Worm (Caenorhabditis elegans) whole organism, L2 larva: ENCODE results near the gene K01D12.1.

Experiments used
- ceh-82 ChIP-seq: fragments of 150-350 bp; optimal IDR thresholded peaks from 2 replicates; lab custom pipeline; 2014; ENCODE audit warnings: missing biosample characterization, missing genetic modification characterization
- egl-27 ChIP-seq: sonication (generic microtip); optimal IDR thresholded peaks from 3 replicates; lab custom pipeline; 2017; ENCODE audit warnings: missing biosample characterization, missing genetic modification reagents, missing genetic modification characterization
- elt-1 ChIP-seq: fragments of 150-350 bp; optimal IDR thresholded peaks from 2 replicates; lab custom pipeline; 2014; ENCODE audit warnings: missing biosample characterization, missing genetic modification characterization
- fos-1 ChIP-seq: fragments of 150-350 bp; optimal IDR thresholded peaks from 2 replicates; lab custom pipeline; 2014; ENCODE audit warnings: missing biosample characterization, missing genetic modification characterization
- lin-11 ChIP-seq: fragments of 150-350 bp; sonication (generic microtip); optimal IDR thresholded peaks from 2 replicates; lab custom pipeline; 2014; ENCODE audit warnings: missing biosample characterization, missing genetic modification characterization, inconsistent platforms, mixed read lengths
- lin-13 ChIP-seq: fragments of 150-350 bp; optimal IDR thresholded peaks from 2 replicates; lab custom pipeline; 2014; ENCODE audit warnings: missing biosample characterization, missing genetic modification reagents, missing genetic modification characterization
- mab-5 ChIP-seq: fragments of 150-350 bp; optimal IDR thresholded peaks from 2 replicates; lab custom pipeline; 2014; ENCODE audit warnings: missing biosample characterization, missing genetic modification characterization
- mdl-1 ChIP-seq, 2 experiments: fragments of 150-350 bp in 1 of 2; sonication (generic microtip) in 1 of 2; optimal IDR thresholded peaks; 2 replicates each; lab custom pipeline; 2017; ENCODE audit warnings: missing biosample characterization in 2 of 2, missing genetic modification characterization in 2 of 2
- nhr-129 ChIP-seq: fragments of 150-350 bp; optimal IDR thresholded peaks from 2 replicates; lab custom pipeline; 2014; ENCODE audit warnings: missing biosample characterization, missing genetic modification characterization
- sem-4 ChIP-seq: fragments of 150-350 bp; optimal IDR thresholded peaks from 2 replicates; lab custom pipeline; 2014; ENCODE audit warnings: missing biosample characterization, missing genetic modification reagents, missing genetic modification characterization
- zag-1 ChIP-seq: fragments of 150-350 bp; optimal IDR thresholded peaks from 2 replicates; lab custom pipeline; 2014; ENCODE audit warnings: missing biosample characterization, missing genetic modification characterization
- ztf-11 ChIP-seq: sonication (generic microtip); optimal IDR thresholded peaks from 2 replicates; lab custom pipeline; 2017; ENCODE audit warnings: missing biosample characterization, missing genetic modification characterization

ce11 chrV:12402355-12402754 is 25.0 kb downstream of the K01D12.1 start, which contains the start of gene K01D12.8:
- TF ChIP-seq fos-1 (tag; lab: Kevin White, UChicago), result no peak
- no peak for TF ChIP-seq nhr-129 (tag; lab: Kevin White, UChicago)
- TF ChIP-seq lin-13, result no peak
- TF ChIP-seq zag-1 (tag; lab: Kevin White, UChicago), result no peak
- TF ChIP-seq elt-1 (tag; lab: Kevin White, UChicago), result no peak
- TF ChIP-seq ceh-82, result no peak
- no peak for TF ChIP-seq lin-11 (tag; lab: Kevin White, UChicago)
- no peak for TF ChIP-seq egl-27 (tag; lab: Kevin White, UChicago)
- no peak for TF ChIP-seq sem-4 (tag; lab: Kevin White, UChicago)
- TF ChIP-seq mab-5 (tag; lab: Kevin White, UChicago), result no peak
- no peak for TF ChIP-seq mdl-1 (tag; optimal IDR thresholded peaks at IDR 0.05; lab: Kevin White, UChicago)
- no peak for TF ChIP-seq ztf-11 (tag; lab: Kevin White, UChicago)
